Worm (Caenorhabditis elegans) whole organism, L4 larva: ENCODE measurements around the gene gcy-18.

Source experiments
- T26A8.4 ChIP-seq: fragments of 200-800 bp; sonication (Bioruptor generic); IDR thresholded peaks from 2 replicates; pipeline ENCODE4 v1.3.6; 2022; ENCODE audit warnings: missing genetic modification characterization, missing compliant biosample characterization
- hlh-30 ChIP-seq: sonication (generic microtip); optimal IDR thresholded peaks from 2 replicates; lab custom pipeline; 2017; ENCODE audit warnings: antibody characterized with exemption, mild to moderate bottlenecking, missing genetic modification characterization, missing compliant biosample characterization; ENCODE audit not compliant: insufficient read depth
- sdz-12 ChIP-seq: fragments of 200-800 bp; sonication (Bioruptor generic); optimal IDR thresholded peaks from 2 replicates; lab custom pipeline; 2018; ENCODE audit warnings: mild to moderate bottlenecking, missing genetic modification characterization, missing compliant biosample characterization
- ztf-7 ChIP-seq: fragments of 150-350 bp; optimal IDR thresholded peaks from 2 replicates; lab custom pipeline; 2014; ENCODE audit warnings: missing biosample characterization, missing genetic modification characterization

- no peak for TF ChIP-seq sdz-12 (GFP tag; lab: Kevin White, UChicago)
- TF ChIP-seq T26A8.4, result no peak
- TF ChIP-seq ztf-7 (tag; lab: Kevin White, UChicago), result no peak
- no peak for TF ChIP-seq hlh-30
Measured at ce11 chrIV:12890445-12890844, 30.5 kb downstream of the gcy-18 start, which contains the start of gene K08D8.6.
